Worm (Caenorhabditis elegans): ENCODE data around the gene nstp-10.

DNA sequence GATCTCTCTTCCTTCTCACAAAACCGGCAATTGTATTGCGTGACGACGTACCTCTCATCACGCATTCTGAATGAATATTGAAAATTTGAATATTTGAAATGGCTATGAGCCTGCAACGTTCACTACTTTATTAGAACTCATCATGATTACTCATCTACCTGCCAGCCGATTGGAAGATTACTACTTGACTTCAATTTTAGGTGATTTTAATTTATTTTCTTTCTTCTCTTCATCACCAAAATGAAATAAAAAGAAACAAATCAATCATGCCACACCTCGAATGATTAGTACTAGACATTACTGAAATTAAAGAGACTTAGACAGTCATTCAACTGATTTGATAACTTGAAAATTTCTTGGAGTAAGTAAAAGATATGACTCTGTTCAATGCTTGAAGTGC lies 34.6 kb upstream of the nstp-10 start:
- TF ChIP-seq dao-5 (tag; optimal IDR thresholded peaks at IDR 0.05): no peak
- TF ChIP-seq him-1 (tag; optimal IDR thresholded peaks at IDR 0.05): no peak

Data from whole organism, L4/young adult.